Worm (Caenorhabditis elegans): Measurements from ENCODE around the gene Y81G3A.6.

- TF ChIP-seq ztf-22 (GFP tag; optimal IDR thresholded peaks at IDR 0.05) (no peak), fkh-3 (tag; optimal IDR thresholded peaks at IDR 0.05) (no peak), hlh-12 (tag; optimal IDR thresholded peaks at IDR 0.05) (no peak)
These were observed 45.6 kb downstream of the Y81G3A.6 start, which contains the start of gene F18A11.3 for ce11 chrII:13036717-13037116.

Data from whole organism, young adult.